Fruit fly (Drosophila melanogaster): ENCODE measurements around the gene RPA1.

dm6 chr3R:8251532-8251931 lies 12.7 kb downstream of the RPA1 start:
- no peak for TF ChIP-seq CTCF (optimal IDR thresholded peaks at IDR 0.05)
- TF ChIP-seq CG8478 (optimal IDR thresholded peaks at IDR 0.05), result no peak

All from S2 (cell line).